Worm (Caenorhabditis elegans) whole organism, early embryonic: ENCODE data around the gene lips-11.

ENCODE experiments used
- B0310.2 ChIP-seq: sonication (generic microtip); optimal IDR thresholded peaks from 2 replicates; lab custom pipeline; 2016; ENCODE audit warnings: mild to moderate bottlenecking, missing genetic modification characterization, missing compliant biosample characterization
- F13C5.2 ChIP-seq: sonication (generic microtip); optimal IDR thresholded peaks from 2 replicates; lab custom pipeline; 2017; ENCODE audit warnings: mild to moderate bottlenecking, missing genetic modification characterization, inconsistent platforms, missing compliant biosample characterization
- aly-1 ChIP-seq: sonication (generic microtip); optimal IDR thresholded peaks from 2 replicates; lab custom pipeline; 2016; ENCODE audit warnings: missing genetic modification characterization, missing compliant biosample characterization
- ama-1 ChIP-seq: fragments of 150-350 bp; optimal IDR thresholded peaks from 2 replicates; lab custom pipeline; 2014
- ceh-13 ChIP-seq: fragments of 200-800 bp; sonication (Bioruptor generic); optimal IDR thresholded peaks from 2 replicates; lab custom pipeline; 2018; ENCODE audit warnings: mild to moderate bottlenecking, missing genetic modification characterization, missing compliant biosample characterization
- ceh-36 ChIP-seq: sonication (generic microtip); optimal IDR thresholded peaks from 2 replicates; lab custom pipeline; 2016; ENCODE audit warnings: missing genetic modification characterization, inconsistent platforms, missing compliant biosample characterization
- ets-7 ChIP-seq: sonication (generic microtip); optimal IDR thresholded peaks from 2 replicates; lab custom pipeline; 2016; ENCODE audit warnings: missing genotype, missing genetic modification characterization, missing compliant biosample characterization
- flt-1 ChIP-seq: fragments of 200-800 bp; sonication (Bioruptor generic); IDR thresholded peaks from 2 replicates; pipeline ENCODE4 v1.3.6; 2022; ENCODE audit warnings: missing genetic modification characterization, missing compliant biosample characterization
- hmbx-1 ChIP-seq: sonication (generic microtip); optimal IDR thresholded peaks from 2 replicates; lab custom pipeline; 2016; ENCODE audit warnings: mild to moderate bottlenecking, missing genetic modification characterization, missing compliant biosample characterization
- hmg-4 ChIP-seq: fragments of 200-800 bp; sonication (Bioruptor generic); optimal IDR thresholded peaks from 2 replicates; lab custom pipeline; 2018; ENCODE audit warnings: mild to moderate bottlenecking, missing genetic modification characterization, missing compliant biosample characterization
- hnd-1 ChIP-seq: sonication (generic microtip); optimal IDR thresholded peaks from 2 replicates; lab custom pipeline; 2016; ENCODE audit warnings: missing genetic modification characterization, missing compliant biosample characterization
- pes-1 ChIP-seq: fragments of 200-800 bp; sonication (Bioruptor generic); IDR thresholded peaks from 2 replicates; pipeline ENCODE4 v1.3.6; 2022; ENCODE audit warnings: missing genetic modification reagents, missing genetic modification characterization, missing compliant biosample characterization
- scrt-1 ChIP-seq: fragments of 200-800 bp; sonication (Bioruptor generic); IDR thresholded peaks from 2 replicates; pipeline ENCODE4 v1.3.6; 2022; ENCODE audit warnings: missing genetic modification characterization, missing compliant biosample characterization
- sea-1 ChIP-seq: fragments of 200-800 bp; sonication (Bioruptor generic); conservative IDR thresholded peaks from 2 replicates; pipeline ENCODE4 v1.3.6; 2022; ENCODE audit warnings: missing genetic modification characterization, missing compliant biosample characterization
- tbx-11 ChIP-seq: fragments of 200-800 bp; sonication (Bioruptor generic); IDR thresholded peaks from 2 replicates; pipeline ENCODE4 v1.3.6; 2022; ENCODE audit warnings: missing genetic modification characterization, missing compliant biosample characterization
- tbx-37 ChIP-seq: fragments of 200-800 bp; sonication (Bioruptor generic); conservative IDR thresholded peaks from 2 replicates; pipeline ENCODE4 v1.3.6; 2022; ENCODE audit warnings: missing genetic modification reagents, missing genetic modification characterization, missing compliant biosample characterization
- tra-4 ChIP-seq: sonication (generic microtip); optimal IDR thresholded peaks from 2 replicates; lab custom pipeline; 2017; ENCODE audit warnings: missing genetic modification characterization, missing compliant biosample characterization

The lips-11 gene

ce11 chrII:1116521-1116920, 5.7 kb upstream of the lips-11 start:
- TF ChIP-seq ets-7 (no peak), hmbx-1 (tag; lab: Kevin White, UChicago) (no peak), flt-1 (GFP tag; lab: Robert Waterston, UW) (no peak), tbx-37 (GFP tag; lab: Robert Waterston, UW) (no peak), F13C5.2 (tag; lab: Kevin White, UChicago) (no peak), scrt-1 (GFP tag; lab: Robert Waterston, UW) (no peak), hnd-1 (tag; lab: Kevin White, UChicago) (no peak), B0310.2 (tag; lab: Kevin White, UChicago) (no peak), ceh-36 (no peak)

ce11 chrII:1114133-1114532, 3.3 kb upstream of the lips-11 start, which contains the start of gene lips-12:
lips-12 (minus strand) TSS chrII:1114233.
- TF ChIP-seq B0310.2 (tag; lab: Kevin White, UChicago) (no peak), tbx-11 (GFP tag; lab: Robert Waterston, UW) (no peak), hnd-1 (tag; lab: Kevin White, UChicago) (no peak)

- TF ChIP-seq ets-7 = no peak
- TF ChIP-seq aly-1 (tag; lab: Kevin White, UChicago) = no peak
- TF ChIP-seq hnd-1 (tag; lab: Kevin White, UChicago) = no peak
- no peak for TF ChIP-seq ama-1
- TF ChIP-seq tra-4 (tag; lab: Kevin White, UChicago) = no peak
- no peak for TF ChIP-seq tbx-37 (GFP tag; lab: Robert Waterston, UW)
- no peak for TF ChIP-seq hmg-4
- no peak for TF ChIP-seq sea-1
These were observed 3.7 kb downstream of the lips-11 start, which contains the start of gene col-40 for ce11 chrII:1106914-1107597. col-40 (minus strand) TSS chrII:1106964.

- TF ChIP-seq aly-1 (tag; lab: Kevin White, UChicago) (no peak), ceh-36 (no peak), tra-4 (tag; lab: Kevin White, UChicago) (no peak), hnd-1 (tag; lab: Kevin White, UChicago) (no peak), scrt-1 (GFP tag; lab: Robert Waterston, UW) (no peak), ceh-13 (GFP tag; lab: Kevin White, UChicago) (no peak), F13C5.2 (tag; lab: Kevin White, UChicago) (no peak), pes-1 (GFP tag; lab: Robert Waterston, UW) (no peak), sea-1 (no peak), tbx-11 (GFP tag; lab: Robert Waterston, UW) (no peak), ama-1 (no peak), ets-7 (no peak), hmg-4 (no peak), B0310.2 (tag; lab: Kevin White, UChicago) (no peak), tbx-37 (GFP tag; lab: Robert Waterston, UW) (no peak)
These were observed 5.5 kb downstream of the lips-11 start for ce11 chrII:1105291-1105690.

ce11 chrII:1104409-1104808, 6.4 kb downstream of the lips-11 start, which contains the start of gene T13B5.9:
T13B5.9 (minus strand) TSS chrII:1104509.
- TF ChIP-seq F13C5.2 (tag; lab: Kevin White, UChicago) (no peak), hmbx-1 (tag; lab: Kevin White, UChicago) (no peak), aly-1 (tag; lab: Kevin White, UChicago) (no peak), tbx-37 (GFP tag; lab: Robert Waterston, UW) (no peak), sea-1 (no peak), tbx-11 (GFP tag; lab: Robert Waterston, UW) (no peak), tra-4 (tag; lab: Kevin White, UChicago) (no peak), flt-1 (GFP tag; lab: Robert Waterston, UW) (no peak), pes-1 (GFP tag; lab: Robert Waterston, UW) (no peak), ceh-13 (GFP tag; lab: Kevin White, UChicago) (no peak)

- TF ChIP-seq F13C5.2 (tag; lab: Kevin White, UChicago) = no peak
- no peak for TF ChIP-seq hmg-4
- no peak for TF ChIP-seq ceh-36
- TF ChIP-seq pes-1 (GFP tag; lab: Robert Waterston, UW) = no peak
- TF ChIP-seq ama-1 = no peak
- TF ChIP-seq ets-7 = no peak
- no peak for TF ChIP-seq tbx-11 (GFP tag; lab: Robert Waterston, UW)
- TF ChIP-seq sea-1 = no peak
These were observed 7.2 kb downstream of the lips-11 start for ce11 chrII:1103484-1104100.

ce11 chrII:1102209-1102608, 8.6 kb downstream of the lips-11 start:
- TF ChIP-seq pes-1 (GFP tag; lab: Robert Waterston, UW) = no peak
- no peak for TF ChIP-seq B0310.2 (tag; lab: Kevin White, UChicago)
- no peak for TF ChIP-seq aly-1 (tag; lab: Kevin White, UChicago)
- no peak for TF ChIP-seq tra-4 (tag; lab: Kevin White, UChicago)

ce11 chrII:1101413-1101812, 9.4 kb downstream of the lips-11 start:
- TF ChIP-seq ama-1 = no peak
- TF ChIP-seq scrt-1 (GFP tag; lab: Robert Waterston, UW) = no peak
- no peak for TF ChIP-seq hmg-4
- TF ChIP-seq aly-1 (tag; lab: Kevin White, UChicago) = no peak
- no peak for TF ChIP-seq ets-7
- no peak for TF ChIP-seq sea-1
- no peak for TF ChIP-seq hmbx-1 (tag; lab: Kevin White, UChicago)
- TF ChIP-seq B0310.2 (tag; lab: Kevin White, UChicago) = no peak
- TF ChIP-seq tra-4 (tag; lab: Kevin White, UChicago) = no peak
- no peak for TF ChIP-seq tbx-11 (GFP tag; lab: Robert Waterston, UW)
- TF ChIP-seq ceh-13 (GFP tag; lab: Kevin White, UChicago) = no peak
- TF ChIP-seq F13C5.2 (tag; lab: Kevin White, UChicago) = no peak
- no peak for TF ChIP-seq flt-1 (GFP tag; lab: Robert Waterston, UW)
- no peak for TF ChIP-seq hnd-1 (tag; lab: Kevin White, UChicago)
- no peak for TF ChIP-seq tbx-37 (GFP tag; lab: Robert Waterston, UW)
- TF ChIP-seq ceh-36 = no peak
- TF ChIP-seq pes-1 (GFP tag; lab: Robert Waterston, UW) = no peak
